Worm (Caenorhabditis elegans) whole organism, mixed stage, embryonic: Measurements from ENCODE around the gene hpo-8.

Experiments
- M03D4.4 ChIP-seq: sonication (generic microtip); optimal IDR thresholded peaks from 2 replicates; lab custom pipeline; 2017; ENCODE audit warnings: mild to moderate bottlenecking, missing genetic modification characterization, missing compliant biosample characterization
- bed-3 ChIP-seq: fragments of 200-800 bp; sonication (Bioruptor generic); optimal IDR thresholded peaks from 3 replicates; lab custom pipeline; 2018; ENCODE audit warnings: mild to moderate bottlenecking, missing genetic modification characterization, moderate library complexity, missing compliant biosample characterization
- blmp-1 ChIP-seq: fragments of 150-350 bp; optimal IDR thresholded peaks from 2 replicates; lab custom pipeline; 2014; ENCODE audit warnings: missing biosample characterization, missing genetic modification characterization
- ceh-39 ChIP-seq: fragments of 150-350 bp; optimal IDR thresholded peaks from 2 replicates; lab custom pipeline; 2014; ENCODE audit warnings: missing biosample characterization, missing genetic modification characterization
- ceh-43 ChIP-seq: fragments of 200-800 bp; sonication (Bioruptor generic); optimal IDR thresholded peaks from 2 replicates; lab custom pipeline; 2018; ENCODE audit warnings: mild to moderate bottlenecking, missing genetic modification characterization, moderate library complexity, missing compliant biosample characterization
- ceh-83 ChIP-seq: fragments of 200-800 bp; sonication (Bioruptor generic); optimal IDR thresholded peaks from 2 replicates; lab custom pipeline; 2018; ENCODE audit warnings: mild to moderate bottlenecking, missing genetic modification characterization, missing compliant biosample characterization
- ces-1 ChIP-seq: fragments of 150-350 bp; optimal IDR thresholded peaks from 2 replicates; lab custom pipeline; 2014; ENCODE audit warnings: missing biosample characterization, missing genetic modification reagents, missing genetic modification characterization
- cnd-1 ChIP-seq: fragments of 200-800 bp; sonication (Bioruptor generic); optimal IDR thresholded peaks from 2 replicates; lab custom pipeline; 2018; ENCODE audit warnings: mild to moderate bottlenecking, missing genetic modification characterization, missing compliant biosample characterization
- drap-1 ChIP-seq: fragments of 200-800 bp; sonication (Bioruptor generic); optimal IDR thresholded peaks from 3 replicates; lab custom pipeline; 2018; ENCODE audit warnings: mild to moderate bottlenecking, missing genetic modification characterization, missing compliant biosample characterization
- elt-1 ChIP-seq: sonication (generic microtip); optimal IDR thresholded peaks from 2 replicates; lab custom pipeline; 2017; ENCODE audit warnings: missing genetic modification characterization, mild to moderate bottlenecking, missing compliant biosample characterization, antibody characterized with exemption, moderate library complexity, borderline replicate concordance; ENCODE audit not compliant: insufficient read depth
- elt-3 ChIP-seq: fragments of 150-350 bp; optimal IDR thresholded peaks from 2 replicates; lab custom pipeline; 2014; ENCODE audit warnings: missing biosample characterization, missing genetic modification characterization
- flh-1 ChIP-seq: fragments of 200-800 bp; sonication (Bioruptor generic); optimal IDR thresholded peaks from 2 replicates; lab custom pipeline; 2018; ENCODE audit warnings: mild to moderate bottlenecking, missing genetic modification characterization, moderate library complexity, missing compliant biosample characterization
- ham-2 ChIP-seq: fragments of 200-800 bp; sonication (Bioruptor generic); optimal IDR thresholded peaks from 2 replicates; lab custom pipeline; 2018; ENCODE audit warnings: mild to moderate bottlenecking, missing genetic modification characterization, missing compliant biosample characterization
- hlh-1 ChIP-seq: fragments of 150-350 bp; optimal IDR thresholded peaks from 2 replicates; lab custom pipeline; 2014; ENCODE audit warnings: missing biosample characterization, missing genetic modification reagents, missing genetic modification characterization
- lin-13 ChIP-seq: fragments of 150-350 bp; optimal IDR thresholded peaks from 2 replicates; lab custom pipeline; 2014; ENCODE audit warnings: missing biosample characterization, missing genetic modification characterization
- lin-32 ChIP-seq: fragments of 200-800 bp; sonication (Bioruptor generic); optimal IDR thresholded peaks from 2 replicates; lab custom pipeline; 2018; ENCODE audit warnings: mild to moderate bottlenecking, missing genetic modification characterization, missing compliant biosample characterization
- lsy-2 ChIP-seq: fragments of 150-350 bp; optimal IDR thresholded peaks from 2 replicates; lab custom pipeline; 2014; ENCODE audit warnings: missing biosample characterization, missing genetic modification characterization
- mab-5 ChIP-seq: fragments of 150-350 bp; optimal IDR thresholded peaks from 2 replicates; lab custom pipeline; 2014; ENCODE audit warnings: missing biosample characterization, missing genetic modification characterization
- mep-1 ChIP-seq: fragments of 150-350 bp; optimal IDR thresholded peaks from 2 replicates; lab custom pipeline; 2017; ENCODE audit warnings: missing biosample characterization, missing genetic modification reagents, missing genetic modification characterization, inconsistent platforms
- mls-2 ChIP-seq: sonication (generic microtip); optimal IDR thresholded peaks from 2 replicates; lab custom pipeline; 2016; ENCODE audit warnings: mild to moderate bottlenecking, missing genetic modification characterization, moderate library complexity, missing compliant biosample characterization
- nhr-12 ChIP-seq: fragments of 150-350 bp; optimal IDR thresholded peaks from 2 replicates; lab custom pipeline; 2014; ENCODE audit warnings: missing biosample characterization, missing genetic modification characterization
- nhr-2 ChIP-seq: fragments of 150-350 bp; optimal IDR thresholded peaks from 2 replicates; lab custom pipeline; 2014; ENCODE audit warnings: missing biosample characterization, missing genetic modification characterization
- nhr-237 ChIP-seq: fragments of 150-350 bp; optimal IDR thresholded peaks from 2 replicates; lab custom pipeline; 2014; ENCODE audit warnings: missing biosample characterization, missing genetic modification characterization
- nhr-28 ChIP-seq: fragments of 150-350 bp; optimal IDR thresholded peaks from 2 replicates; lab custom pipeline; 2014; ENCODE audit warnings: missing biosample characterization, missing genetic modification characterization
- nhr-76 ChIP-seq: sonication (generic microtip); optimal IDR thresholded peaks from 2 replicates; lab custom pipeline; 2017; ENCODE audit warnings: missing biosample characterization, missing genetic modification characterization
- pha-4 ChIP-seq: fragments of 150-350 bp; optimal IDR thresholded peaks from 2 replicates; lab custom pipeline; 2018; ENCODE audit warnings: missing biosample characterization, missing genetic modification reagents, missing genetic modification characterization
- sem-2 ChIP-seq: fragments of 200-800 bp; sonication (Bioruptor generic); optimal IDR thresholded peaks from 2 replicates; lab custom pipeline; 2018; ENCODE audit warnings: mild to moderate bottlenecking, missing genetic modification characterization, missing compliant biosample characterization
- snpc-4 ChIP-seq: fragments of 150-350 bp; optimal IDR thresholded peaks from 2 replicates; lab custom pipeline; 2014; ENCODE audit warnings: missing biosample characterization, missing genetic modification characterization
- sptf-1 ChIP-seq: sonication (generic microtip); optimal IDR thresholded peaks from 2 replicates; lab custom pipeline; 2017; ENCODE audit warnings: mild to moderate bottlenecking, missing genetic modification characterization, moderate library complexity, missing compliant biosample characterization
- tbx-8 ChIP-seq: fragments of 200-800 bp; sonication (Bioruptor generic); optimal IDR thresholded peaks from 2 replicates; lab custom pipeline; 2018; ENCODE audit warnings: mild to moderate bottlenecking, missing genetic modification characterization, moderate library complexity, missing compliant biosample characterization
- unc-120 ChIP-seq: sonication (generic microtip); optimal IDR thresholded peaks from 2 replicates; lab custom pipeline; 2017; ENCODE audit warnings: missing genetic modification characterization, missing compliant biosample characterization; ENCODE audit not compliant: poor library complexity, severe bottlenecking
- unc-39 ChIP-seq: fragments of 150-350 bp; optimal IDR thresholded peaks from 2 replicates; lab custom pipeline; 2014; ENCODE audit warnings: missing biosample characterization, missing genetic modification characterization
- unc-62 ChIP-seq: fragments of 150-350 bp; optimal IDR thresholded peaks from 2 replicates; lab custom pipeline; 2014; ENCODE audit warnings: missing biosample characterization, missing genetic modification reagents, missing genetic modification characterization
- zip-8 ChIP-seq: fragments of 150-350 bp; optimal IDR thresholded peaks from 2 replicates; lab custom pipeline; 2014; ENCODE audit warnings: missing biosample characterization, missing genetic modification characterization
- ztf-11 ChIP-seq: fragments of 150-350 bp; optimal IDR thresholded peaks from 2 replicates; lab custom pipeline; 2014; ENCODE audit warnings: missing biosample characterization, missing genetic modification characterization

The hpo-8 gene

DNA sequence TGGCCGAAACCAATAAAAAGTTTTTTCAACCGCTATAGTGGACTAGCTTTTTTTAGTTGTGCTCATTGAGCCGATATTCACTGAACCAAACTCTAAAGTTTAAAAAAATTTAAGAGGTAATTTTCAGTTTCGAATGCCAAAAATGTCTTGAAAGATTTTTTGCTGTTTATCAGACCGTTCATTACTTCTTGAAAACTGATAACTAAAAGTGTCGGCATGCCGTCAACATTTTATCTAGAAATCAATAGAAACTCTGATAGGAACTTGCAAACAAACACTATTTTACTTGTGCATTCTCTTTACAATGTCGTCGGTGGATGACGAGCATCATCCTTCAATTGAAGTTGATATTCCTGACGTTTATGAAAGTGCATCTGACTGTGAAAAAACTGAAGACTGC, 42.6 kb downstream of the hpo-8 start:
- TF ChIP-seq blmp-1 (tag; lab: Kevin White, UChicago) (no peak), nhr-76 (tag; lab: Kevin White, UChicago) (no peak), snpc-4 (no peak), nhr-237 (tag; lab: Kevin White, UChicago) (no peak), elt-3 (tag; lab: Kevin White, UChicago) (no peak), flh-1 (GFP tag; lab: Kevin White, UChicago) (no peak), ceh-83 (GFP tag; lab: Kevin White, UChicago) (no peak), ces-1 (no peak), nhr-28 (tag; lab: Kevin White, UChicago) (no peak), sem-2 (GFP tag; lab: Kevin White, UChicago) (no peak)
- TF ChIP-seq, all 35 proteins: peak for 0

DNA sequence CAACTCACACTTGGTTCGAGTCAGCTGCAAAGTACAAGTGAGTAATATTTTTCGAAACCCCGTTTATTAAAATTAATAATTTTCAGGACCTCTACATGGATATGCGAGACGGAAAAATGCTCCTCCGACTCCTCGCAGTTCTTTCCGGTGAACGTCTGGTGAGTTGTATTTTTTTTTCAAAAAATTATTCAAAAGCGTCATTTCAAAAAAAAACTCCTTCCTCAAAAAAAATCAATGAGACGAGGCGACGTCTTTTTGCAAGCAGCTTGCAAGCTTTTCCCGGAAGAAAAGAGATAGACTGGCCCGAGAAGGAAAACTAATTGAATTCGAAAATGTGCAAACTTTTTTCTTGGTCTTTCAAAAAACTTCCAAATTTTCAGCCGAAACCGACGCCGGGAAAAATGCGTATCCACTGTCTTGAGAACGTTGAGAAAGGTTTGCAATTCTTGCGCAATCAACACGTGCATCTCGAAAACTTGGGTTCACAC, 43.4 kb downstream of the hpo-8 start:
- TF ChIP-seq unc-62 (GFP tag; lab: Kevin White, UChicago) (no peak), ces-1 (peak; percentile 63)

DNA sequence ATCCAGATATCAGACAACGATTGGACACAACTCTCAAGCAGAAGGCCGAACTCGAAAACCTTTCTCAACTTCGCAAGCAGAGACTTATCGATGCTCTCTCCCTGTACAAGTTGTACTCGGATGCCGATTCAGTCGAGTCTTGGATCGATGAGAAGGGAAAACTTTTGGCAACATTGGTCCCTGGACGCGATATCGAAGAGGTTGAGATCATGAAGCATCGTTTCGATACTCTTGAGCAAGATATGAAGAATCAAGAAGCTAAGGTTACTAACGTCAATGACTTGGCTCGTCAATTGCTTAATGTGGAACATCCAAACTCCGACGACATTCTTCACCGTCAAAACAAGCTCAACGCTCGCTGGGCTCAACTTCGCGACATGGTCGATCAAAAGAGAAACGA, 46.0 kb downstream of the hpo-8 start:
- TF ChIP-seq nhr-12 (tag; lab: Kevin White, UChicago) (no peak), nhr-28 (tag; lab: Kevin White, UChicago) (no peak), cnd-1 (tag; lab: Kevin White, UChicago) (no peak), ham-2 (no peak), flh-1 (GFP tag; lab: Kevin White, UChicago) (no peak), unc-39 (tag; lab: Kevin White, UChicago) (no peak), pha-4 (tag; lab: Kevin White, UChicago) (no peak), drap-1 (GFP tag; lab: Kevin White, UChicago) (no peak), lin-13 (no peak), sptf-1 (no peak), mab-5 (tag; lab: Kevin White, UChicago) (no peak), mls-2 (tag; lab: Kevin White, UChicago) (no peak), lsy-2 (no peak), nhr-76 (tag; lab: Kevin White, UChicago) (no peak), ceh-43 (no peak)

DNA sequence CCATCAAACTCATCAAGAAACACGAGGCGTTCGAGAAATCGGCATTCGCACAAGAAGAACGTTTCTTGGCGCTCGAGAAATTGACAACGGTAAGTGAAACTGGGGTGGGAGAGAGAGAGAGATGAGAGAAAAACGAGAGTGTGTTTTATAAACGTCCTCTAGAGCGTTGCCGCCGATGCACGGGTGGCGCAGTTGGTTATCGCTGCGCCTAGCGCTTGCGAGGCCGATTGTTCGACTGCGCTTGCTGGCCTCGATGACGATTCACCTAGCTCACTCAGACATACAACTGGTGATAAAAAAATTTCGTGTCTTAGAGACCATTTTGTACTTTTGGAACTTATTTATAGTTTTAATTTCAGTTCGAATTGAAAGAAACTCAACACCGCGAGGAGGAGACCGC, 49.7 kb downstream of the hpo-8 start:
- no peak for TF ChIP-seq ces-1
- TF ChIP-seq nhr-76 (tag; lab: Kevin White, UChicago) = no peak
- TF ChIP-seq cnd-1 (tag; lab: Kevin White, UChicago) = peak; percentile 80
- peak; percentile 89 for TF ChIP-seq mls-2 (tag; lab: Kevin White, UChicago)
- peak; percentile 37 for TF ChIP-seq nhr-237 (tag; lab: Kevin White, UChicago)
- TF ChIP-seq mep-1 (tag; lab: Kevin White, UChicago) = no peak
- peak; percentile 58 for TF ChIP-seq flh-1 (GFP tag; lab: Kevin White, UChicago)
- TF ChIP-seq elt-1 = no peak
- TF ChIP-seq nhr-2 (tag; lab: Kevin White, UChicago) = no peak
- no peak for TF ChIP-seq unc-39 (tag; lab: Kevin White, UChicago)
- peak; percentile 78 for TF ChIP-seq bed-3 (GFP tag; lab: Kevin White, UChicago)
- peak; percentile 94 for TF ChIP-seq sptf-1
- no peak for TF ChIP-seq snpc-4
- peak; percentile 95 for TF ChIP-seq ceh-83 (GFP tag; lab: Kevin White, UChicago)
- TF ChIP-seq lsy-2 = peak; percentile 48
- TF ChIP-seq hlh-1 = no peak
- TF ChIP-seq ham-2 = peak; percentile 93
- peak; percentile 30 for TF ChIP-seq ztf-11
- peak; percentile 63 for TF ChIP-seq pha-4 (tag; lab: Kevin White, UChicago)
- no peak for TF ChIP-seq nhr-12 (tag; lab: Kevin White, UChicago)
- no peak for TF ChIP-seq nhr-28 (tag; lab: Kevin White, UChicago)
- TF ChIP-seq M03D4.4 (tag; lab: Kevin White, UChicago) = peak; percentile 86
- TF ChIP-seq lin-13 = no peak
- TF ChIP-seq zip-8 (tag; lab: Kevin White, UChicago) = no peak
- TF ChIP-seq ceh-39 (tag; lab: Kevin White, UChicago) = no peak
- peak; percentile 90 for TF ChIP-seq drap-1 (GFP tag; lab: Kevin White, UChicago)
- peak; percentile 18 for TF ChIP-seq lin-32
- peak; percentile 68 for TF ChIP-seq unc-120
- TF ChIP-seq tbx-8 (GFP tag; lab: Kevin White, UChicago) = peak; percentile 31
- no peak for TF ChIP-seq elt-3 (tag; lab: Kevin White, UChicago)
- peak; percentile 12 for TF ChIP-seq unc-62 (GFP tag; lab: Kevin White, UChicago)
- peak; percentile 68 for TF ChIP-seq sem-2 (GFP tag; lab: Kevin White, UChicago)
- peak; percentile 78 for TF ChIP-seq ceh-43
- TF ChIP-seq blmp-1 (tag; lab: Kevin White, UChicago) = no peak
- no peak for TF ChIP-seq mab-5 (tag; lab: Kevin White, UChicago)
